Worm (Caenorhabditis elegans) whole organism, L4 larva: ENCODE measurements around the gene W07G1.1.

ENCODE experiments used
- T26A8.4 ChIP-seq: fragments of 200-800 bp; sonication (Bioruptor generic); IDR thresholded peaks from 2 replicates; pipeline ENCODE4 v1.3.6; 2022; ENCODE audit warnings: missing genetic modification characterization, missing compliant biosample characterization
- aly-2 ChIP-seq: sonication (generic microtip); optimal IDR thresholded peaks from 2 replicates; lab custom pipeline; 2018; ENCODE audit warnings: missing biosample characterization, missing genetic modification characterization
- egl-27 ChIP-seq: sonication (generic microtip); optimal IDR thresholded peaks from 3 replicates; lab custom pipeline; 2017; ENCODE audit warnings: missing biosample characterization, missing genetic modification reagents, missing genetic modification characterization
- lin-13 ChIP-seq: fragments of 150-350 bp; optimal IDR thresholded peaks from 2 replicates; lab custom pipeline; 2014; ENCODE audit warnings: missing biosample characterization, missing genetic modification reagents, missing genetic modification characterization
- lin-39 ChIP-seq: fragments of 150-350 bp; optimal IDR thresholded peaks from 2 replicates; lab custom pipeline; 2014; ENCODE audit warnings: missing biosample characterization, missing genetic modification reagents, missing genetic modification characterization
- lir-3 ChIP-seq: sonication (generic microtip); optimal IDR thresholded peaks from 2 replicates; lab custom pipeline; 2016; ENCODE audit warnings: mild to moderate bottlenecking, missing genetic modification characterization, missing compliant biosample characterization
- lsy-2 ChIP-seq, 2 experiments: fragments of 150-350 bp in 1 of 2; sonication (generic microtip) in 1 of 2; optimal IDR thresholded peaks; 2 replicates each; lab custom pipeline; 2014 to 2017; ENCODE audit warnings: missing biosample characterization in 2 of 2, missing genetic modification characterization in 2 of 2
- nhr-10 ChIP-seq: fragments of 150-350 bp; optimal IDR thresholded peaks from 2 replicates; lab custom pipeline; 2014; ENCODE audit warnings: missing biosample characterization, missing genetic modification characterization
- nhr-237 ChIP-seq: sonication (generic microtip); optimal IDR thresholded peaks from 2 replicates; lab custom pipeline; 2017; ENCODE audit warnings: missing biosample characterization, missing genetic modification characterization
- nhr-76 ChIP-seq: fragments of 150-350 bp; optimal IDR thresholded peaks from 2 replicates; lab custom pipeline; 2014; ENCODE audit warnings: missing biosample characterization, missing genetic modification characterization
- pqm-1 ChIP-seq: sonication (generic microtip); optimal IDR thresholded peaks from 2 replicates; lab custom pipeline; 2017; ENCODE audit warnings: missing biosample characterization, missing genetic modification characterization
- spr-1 ChIP-seq: sonication (generic microtip); optimal IDR thresholded peaks from 2 replicates; lab custom pipeline; 2016; ENCODE audit warnings: mild to moderate bottlenecking, missing genetic modification characterization, missing compliant biosample characterization
- tag-97 ChIP-seq: fragments of 200-800 bp; sonication (Bioruptor generic); IDR thresholded peaks from 2 replicates; pipeline ENCODE4 v1.3.6; 2022; ENCODE audit warnings: missing genetic modification characterization, missing compliant biosample characterization
- unc-62 ChIP-seq, 3 experiments: fragments of 150-350 bp in 1 of 3; sonication (generic microtip); optimal IDR thresholded peaks in 2 of 3; peaks in 1 of 3; 1 replicate in 1 of 3; 2 replicates in 2 of 3; lab custom pipeline; 2014 to 2017; ENCODE audit warnings: missing biosample characterization in 3 of 3, missing genetic modification characterization in 3 of 3, missing genetic modification reagents in 3 of 3, missing genotype in 1 of 3

DNA sequence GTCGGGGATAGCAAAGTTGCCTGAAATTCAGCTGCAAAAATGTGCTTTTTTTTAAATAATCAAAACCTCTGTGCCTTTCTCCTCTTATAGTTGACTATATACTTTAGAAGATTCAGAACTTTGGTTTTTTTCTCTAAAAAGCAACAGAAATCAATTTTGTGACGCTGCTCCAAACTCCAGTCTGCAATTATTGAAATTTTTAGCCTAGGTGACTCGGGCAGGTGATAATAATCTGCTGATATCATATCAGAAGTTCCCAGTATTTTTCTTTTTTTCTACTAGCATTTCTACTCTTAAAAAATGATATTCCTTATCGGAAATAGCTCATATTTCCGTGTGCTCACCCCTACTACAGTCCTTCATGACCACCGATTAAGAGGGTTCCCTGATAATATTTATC is 9.9 kb upstream of the W07G1.1 start, which contains the start of gene sre-44:
- TF ChIP-seq lin-13 (no peak), lsy-2 (tag; optimal IDR thresholded peaks at IDR 0.05; lab: Kevin White, UChicago) (no peak), aly-2 (tag; lab: Kevin White, UChicago) (no peak), lin-39 (tag; lab: Kevin White, UChicago) (no peak), spr-1 (tag; lab: Kevin White, UChicago) (no peak), nhr-76 (no peak), tag-97 (GFP tag; lab: Robert Waterston, UW) (no peak), egl-27 (tag; lab: Kevin White, UChicago) (no peak), pqm-1 (no peak), unc-62 (GFP tag; optimal IDR thresholded peaks at IDR 0.05 in 1 of 2; lab: Kevin White, UChicago) (no peak), unc-62 (tag; optimal IDR thresholded peaks at IDR 0.05; lab: Kevin White, UChicago) (no peak), T26A8.4 (GFP tag; lab: Robert Waterston, UW) (no peak), lir-3 (tag; lab: Kevin White, UChicago) (no peak), nhr-237 (tag; lab: Kevin White, UChicago) (no peak), nhr-10 (tag; lab: Kevin White, UChicago) (no peak)
